Worm (Caenorhabditis elegans): ENCODE data around the gene C18D1.2.
A peak's percentile ranks its signal among the peaks of the same experiment; 100 is the strongest.

The C18D1.2 gene

ce11 chrII:10051485-10051884 lies 5.3 kb upstream of the C18D1.2 start:
- TF ChIP-seq cnd-1 (tag; optimal IDR thresholded peaks at IDR 0.05) (no peak), mab-5 (tag; optimal IDR thresholded peaks at IDR 0.05) (no peak), unc-39 (tag; optimal IDR thresholded peaks at IDR 0.05) (no peak), lin-32 (GFP tag; optimal IDR thresholded peaks at IDR 0.05) (no peak), flh-1 (GFP tag; optimal IDR thresholded peaks at IDR 0.05) (no peak), blmp-1 (tag; optimal IDR thresholded peaks at IDR 0.05) (no peak), ztf-11 (tag; optimal IDR thresholded peaks at IDR 0.05) (no peak), nhr-28 (tag; optimal IDR thresholded peaks at IDR 0.05) (no peak), nhr-76 (tag; optimal IDR thresholded peaks at IDR 0.05) (no peak), sem-2 (GFP tag; optimal IDR thresholded peaks at IDR 0.05) (no peak), ham-2 (GFP tag; optimal IDR thresholded peaks at IDR 0.05) (no peak), zip-8 (tag; optimal IDR thresholded peaks at IDR 0.05) (no peak), drap-1 (GFP tag; optimal IDR thresholded peaks at IDR 0.05) (no peak), tbx-8 (GFP tag; optimal IDR thresholded peaks at IDR 0.05) (no peak)

- TF ChIP-seq nhr-12 (tag; optimal IDR thresholded peaks at IDR 0.05) (no peak), ces-1 (GFP tag; optimal IDR thresholded peaks at IDR 0.05) (peak; percentile 66), lin-13 (tag; optimal IDR thresholded peaks at IDR 0.05) (no peak)
These were observed 3.7 kb downstream of the C18D1.2 start, which contains the start of gene stg-1 for ce11 chrII:10060508-10060907. TSS of gene stg-1 (minus strand) at chrII:10060660.

- TF ChIP-seq lsy-2 (tag; optimal IDR thresholded peaks at IDR 0.05) (no peak), ceh-83 (GFP tag; optimal IDR thresholded peaks at IDR 0.05) (no peak), ceh-39 (tag; optimal IDR thresholded peaks at IDR 0.05) (no peak), nhr-237 (tag; optimal IDR thresholded peaks at IDR 0.05) (no peak), mep-1 (tag; optimal IDR thresholded peaks at IDR 0.05) (no peak), nhr-76 (tag; optimal IDR thresholded peaks at IDR 0.05) (no peak), M03D4.4 (tag; optimal IDR thresholded peaks at IDR 0.05) (peak; percentile 24), sptf-1 (tag; optimal IDR thresholded peaks at IDR 0.05) (peak; percentile 68), sem-2 (GFP tag; optimal IDR thresholded peaks at IDR 0.05) (no peak), ham-2 (GFP tag; optimal IDR thresholded peaks at IDR 0.05) (peak; percentile 28), pha-4 (tag; optimal IDR thresholded peaks at IDR 0.05) (no peak), blmp-1 (tag; optimal IDR thresholded peaks at IDR 0.05) (no peak), nhr-2 (tag; optimal IDR thresholded peaks at IDR 0.05) (peak; percentile 20), drap-1 (GFP tag; optimal IDR thresholded peaks at IDR 0.05) (peak; percentile 38), unc-62 (GFP tag; optimal IDR thresholded peaks at IDR 0.05) (no peak), unc-39 (tag; optimal IDR thresholded peaks at IDR 0.05) (no peak), snpc-4 (tag; optimal IDR thresholded peaks at IDR 0.05) (no peak), mab-5 (tag; optimal IDR thresholded peaks at IDR 0.05) (no peak), ztf-11 (tag; optimal IDR thresholded peaks at IDR 0.05) (no peak), tbx-8 (GFP tag; optimal IDR thresholded peaks at IDR 0.05) (no peak), unc-120 (tag; optimal IDR thresholded peaks at IDR 0.05; ENCODE audit: poor library complexity, severe bottlenecking) (peak; percentile 39), lin-13 (tag; optimal IDR thresholded peaks at IDR 0.05) (no peak), hlh-1 (tag; optimal IDR thresholded peaks at IDR 0.05) (no peak), elt-1 (tag; optimal IDR thresholded peaks at IDR 0.05; ENCODE audit: borderline replicate concordance, insufficient read depth) (no peak), ceh-43 (GFP tag; optimal IDR thresholded peaks at IDR 0.05) (no peak), zip-8 (tag; optimal IDR thresholded peaks at IDR 0.05) (no peak), nhr-28 (tag; optimal IDR thresholded peaks at IDR 0.05) (no peak), mls-2 (tag; optimal IDR thresholded peaks at IDR 0.05) (peak; percentile 83), lin-32 (GFP tag; optimal IDR thresholded peaks at IDR 0.05) (no peak), ces-1 (GFP tag; optimal IDR thresholded peaks at IDR 0.05) (peak; percentile 82), nhr-12 (tag; optimal IDR thresholded peaks at IDR 0.05) (no peak), cnd-1 (tag; optimal IDR thresholded peaks at IDR 0.05) (peak; percentile 84), elt-3 (tag; optimal IDR thresholded peaks at IDR 0.05) (no peak), flh-1 (GFP tag; optimal IDR thresholded peaks at IDR 0.05) (no peak), bed-3 (GFP tag; optimal IDR thresholded peaks at IDR 0.05) (no peak)
These were observed 8.7 kb downstream of the C18D1.2 start for ce11 chrII:10065472-10065871.

ce11 chrII:10067817-10068216 lies 11.0 kb downstream of the C18D1.2 start, which contains the start of gene die-1:
TSS of gene die-1 (minus strand) at chrII:10067917.
- TF ChIP-seq blmp-1 (tag; optimal IDR thresholded peaks at IDR 0.05) (no peak), unc-120 (tag; optimal IDR thresholded peaks at IDR 0.05; ENCODE audit: poor library complexity, severe bottlenecking) (no peak), mls-2 (tag; optimal IDR thresholded peaks at IDR 0.05) (no peak), tbx-8 (GFP tag; optimal IDR thresholded peaks at IDR 0.05) (no peak), elt-1 (tag; optimal IDR thresholded peaks at IDR 0.05; ENCODE audit: borderline replicate concordance, insufficient read depth) (no peak), flh-1 (GFP tag; optimal IDR thresholded peaks at IDR 0.05) (no peak), lin-13 (tag; optimal IDR thresholded peaks at IDR 0.05) (no peak), zip-8 (tag; optimal IDR thresholded peaks at IDR 0.05) (no peak), snpc-4 (tag; optimal IDR thresholded peaks at IDR 0.05) (no peak), ztf-11 (tag; optimal IDR thresholded peaks at IDR 0.05) (no peak), ces-1 (GFP tag; optimal IDR thresholded peaks at IDR 0.05) (no peak), pha-4 (tag; optimal IDR thresholded peaks at IDR 0.05) (no peak), mep-1 (tag; optimal IDR thresholded peaks at IDR 0.05) (no peak), sptf-1 (tag; optimal IDR thresholded peaks at IDR 0.05) (no peak), cnd-1 (tag; optimal IDR thresholded peaks at IDR 0.05) (no peak), unc-39 (tag; optimal IDR thresholded peaks at IDR 0.05) (no peak), ceh-43 (GFP tag; optimal IDR thresholded peaks at IDR 0.05) (no peak), ceh-83 (GFP tag; optimal IDR thresholded peaks at IDR 0.05) (no peak)

Data from whole organism, mixed stage, embryonic.